Worm (Caenorhabditis elegans) whole organism, L4 larva: Measurements from ENCODE around the gene F26C11.1.
A peak's percentile ranks its signal among the peaks of the same experiment; 100 is the strongest.

Source experiments
- ZK546.5 ChIP-seq, 2 experiments: sonication (generic microtip); optimal IDR thresholded peaks; 2 replicates each; lab custom pipeline; 2017; ENCODE audit warnings: missing biosample characterization in 2 of 2, missing genetic modification characterization in 2 of 2
- dpl-1 ChIP-seq: fragments of 150-350 bp; optimal IDR thresholded peaks from 2 replicates; lab custom pipeline; 2014; ENCODE audit warnings: missing biosample characterization, missing genetic modification reagents, missing genetic modification characterization
- snpc-4 ChIP-seq: fragments of 150-350 bp; optimal IDR thresholded peaks from 2 replicates; lab custom pipeline; 2014; ENCODE audit warnings: missing biosample characterization, missing genetic modification characterization
- unc-62 ChIP-seq, 3 experiments: fragments of 150-350 bp in 1 of 3; sonication (generic microtip); optimal IDR thresholded peaks in 2 of 3; peaks in 1 of 3; 1 replicate in 1 of 3; 2 replicates in 2 of 3; lab custom pipeline; 2014 to 2017; ENCODE audit warnings: missing biosample characterization in 3 of 3, missing genetic modification characterization in 3 of 3, missing genetic modification reagents in 3 of 3, missing genotype in 1 of 3
- zfp-3 ChIP-seq: fragments of 200-800 bp; sonication (Bioruptor generic); conservative IDR thresholded peaks from 2 replicates; pipeline ENCODE4 v1.3.6; 2022; ENCODE audit warnings: missing genetic modification reagents, missing genetic modification characterization, missing compliant biosample characterization

ce11 chrII:9871061-9871460 lies 23.5 kb upstream of the F26C11.1 start, which contains the start of gene chil-7:
- no peak for TF ChIP-seq zfp-3 (GFP tag; lab: Robert Waterston, UW)
- no peak for TF ChIP-seq dpl-1 (GFP tag; lab: Kevin White, UChicago)
- TF ChIP-seq ZK546.5 (tag; optimal IDR thresholded peaks at IDR 0.05; lab: Kevin White, UChicago): no peak
- TF ChIP-seq unc-62 (GFP tag; optimal IDR thresholded peaks at IDR 0.05 in 1 of 2; lab: Kevin White, UChicago): peak in 1 of 2 experiments; percentile 97
- TF ChIP-seq unc-62 (tag; optimal IDR thresholded peaks at IDR 0.05; lab: Kevin White, UChicago): no peak
- TF ChIP-seq snpc-4 (tag; lab: Kevin White, UChicago): no peak
